Fruit fly (Drosophila melanogaster): ENCODE data around the gene Usp39.

Usp39 gene

dm6 chrX:18860074-18860473 lies 2.1 kb downstream of the Usp39 start, which contains the start of gene CG32544:
Gene CG32544, plus strand, starts transcription at chrX:18860284.
- TF ChIP-seq CG1621 (tag; optimal IDR thresholded peaks at IDR 0.05) (no peak), acj6 (GFP tag; optimal IDR thresholded peaks at IDR 0.05) (no peak)

dm6 chrX:18863748-18864482 lies 5.9 kb downstream of the Usp39 start, which contains the start of the genes CG7326 and Dora:
Gene CG7326, minus strand, starts transcription at chrX:18863776.
Gene Dora, plus strand, starts transcription at chrX:18863950.
- no peak for TF ChIP-seq cyc (GFP tag; optimal IDR thresholded peaks at IDR 0.05)
- no peak for TF ChIP-seq achi (GFP tag; optimal IDR thresholded peaks at IDR 0.05)
- no peak for TF ChIP-seq CG11762 (GFP tag; optimal IDR thresholded peaks at IDR 0.05; ENCODE audit: insufficient read depth)
- no peak for TF ChIP-seq Smox (GFP tag; optimal IDR thresholded peaks at IDR 0.05)
- no peak for TF ChIP-seq CG15336 (GFP tag; IDR thresholded peaks at IDR 0.05)
- peak; percentile 29 for TF ChIP-seq fkh (GFP tag; optimal IDR thresholded peaks at IDR 0.05)
- TF ChIP-seq Hr39 (GFP tag; optimal IDR thresholded peaks at IDR 0.05): no peak
- TF ChIP-seq net (GFP tag; optimal IDR thresholded peaks at IDR 0.05): no peak
- TF ChIP-seq CG6163 (GFP tag; IDR thresholded peaks at IDR 0.05): peak; percentile 55; the same call in 2 of the 3 replicates
- TF ChIP-seq Eip78C (GFP tag): peak; percentile 67
- TF ChIP-seq CG32006 (GFP tag; optimal IDR thresholded peaks at IDR 0.05): no peak
- no peak for TF ChIP-seq pdm3 (GFP tag; optimal IDR thresholded peaks at IDR 0.05)
- no peak for TF ChIP-seq Blimp-1 (GFP tag; optimal IDR thresholded peaks at IDR 0.05)
- TF ChIP-seq ss (GFP tag; optimal IDR thresholded peaks at IDR 0.05): peak; percentile 47 to 55
- TF ChIP-seq dsx (GFP tag; optimal IDR thresholded peaks at IDR 0.05; ENCODE audit: poor library complexity, severe bottlenecking): peak; percentile 15
- TF ChIP-seq svp (GFP tag): peak; percentile 77
- no peak for TF ChIP-seq Ets21C (GFP tag; optimal IDR thresholded peaks at IDR 0.05)
- no peak for TF ChIP-seq Met (GFP tag; optimal IDR thresholded peaks at IDR 0.05)
- TF ChIP-seq Hr4 (GFP tag; optimal IDR thresholded peaks at IDR 0.05): no peak
- TF ChIP-seq Sox14 (GFP tag; optimal IDR thresholded peaks at IDR 0.05): peak; percentile 19
- TF ChIP-seq CG6808 (GFP tag; optimal IDR thresholded peaks at IDR 0.05): peak; percentile 11

- TF ChIP-seq Eip78C (GFP tag) (peak; percentile 53), Blimp-1 (GFP tag; optimal IDR thresholded peaks at IDR 0.05) (no peak), fkh (GFP tag; optimal IDR thresholded peaks at IDR 0.05) (peak; percentile 45), eg (GFP tag; IDR thresholded peaks at IDR 0.05) (no peak), Met (GFP tag; optimal IDR thresholded peaks at IDR 0.05) (no peak), Smox (GFP tag; optimal IDR thresholded peaks at IDR 0.05) (no peak), CG6854 (GFP tag; optimal IDR thresholded peaks at IDR 0.05) (peak; percentile 24), Lpt (GFP tag; optimal IDR thresholded peaks at IDR 0.05) (peak; percentile 0), CG3919 (GFP tag; optimal IDR thresholded peaks at IDR 0.05) (no peak), CG6163 (GFP tag; IDR thresholded peaks at IDR 0.05) (peak; percentile 54; the same call in 1 of the 3 replicates)
Observed at dm6 chrX:18864483-18865358, 6.7 kb downstream of the Usp39 start.

- no peak for TF ChIP-seq fd85E (GFP tag; optimal IDR thresholded peaks at IDR 0.05)
- no peak for TF ChIP-seq Blimp-1 (GFP tag; optimal IDR thresholded peaks at IDR 0.05)
- no peak for TF ChIP-seq Hr4 (GFP tag; optimal IDR thresholded peaks at IDR 0.05)
- TF ChIP-seq Eip75B (GFP tag; optimal IDR thresholded peaks at IDR 0.05): no peak
- peak; percentile 0 for TF ChIP-seq Sox14 (GFP tag; optimal IDR thresholded peaks at IDR 0.05)
- TF ChIP-seq CG31627 (GFP tag; optimal IDR thresholded peaks at IDR 0.05): no peak
- TF ChIP-seq CG9139 (GFP tag; optimal IDR thresholded peaks at IDR 0.05): peak; percentile 59
- TF ChIP-seq spab (GFP tag; optimal IDR thresholded peaks at IDR 0.05): peak; percentile 10
- TF ChIP-seq CG6808 (GFP tag; optimal IDR thresholded peaks at IDR 0.05): peak; percentile 63
- TF ChIP-seq CG3919 (GFP tag; optimal IDR thresholded peaks at IDR 0.05): no peak
- TF ChIP-seq OdsH (GFP tag; optimal IDR thresholded peaks at IDR 0.05): no peak
- no peak for TF ChIP-seq acj6 (GFP tag; optimal IDR thresholded peaks at IDR 0.05)
- no peak for TF ChIP-seq CG6854 (GFP tag; optimal IDR thresholded peaks at IDR 0.05)
- no peak for TF ChIP-seq Hr38 (GFP tag; optimal IDR thresholded peaks at IDR 0.05)
- TF ChIP-seq CG6163 (GFP tag; IDR thresholded peaks at IDR 0.05): 0 out of 3 replicates have a peak, but pooled peaks have one; percentile 16
- TF ChIP-seq ss (GFP tag; optimal IDR thresholded peaks at IDR 0.05): peak; percentile 77 to 81
Observed at dm6 chrX:18866289-18866832, 8.4 kb downstream of the Usp39 start.
